Fruit fly (Drosophila melanogaster) whole organism, embryonic: ENCODE data around the gene Nup37.

Experiments
- ATbp ChIP-seq: fragments of 200-800 bp; sonication (Bioruptor generic); optimal IDR thresholded peaks from 2 replicates; lab custom pipeline; 2017; ENCODE audit warnings: missing biosample characterization, mild to moderate bottlenecking, missing genetic modification characterization, missing genetic modification reagents
- BtbVII ChIP-seq: fragments of 200-800 bp; sonication (Bioruptor generic); optimal IDR thresholded peaks from 3 replicates; lab custom pipeline; 2017; ENCODE audit warnings: missing biosample characterization, mild to moderate bottlenecking, missing genetic modification characterization
- CG10147 ChIP-seq: fragments of 200-800 bp; sonication (Bioruptor generic); optimal IDR thresholded peaks from 2 replicates; lab custom pipeline; 2019; ENCODE audit warnings: missing biosample characterization, mild to moderate bottlenecking, missing genetic modification characterization, moderate library complexity
- CG14050 ChIP-seq: fragments of 200-800 bp; sonication (Bioruptor generic); IDR thresholded peaks from 3 replicates; pipeline ENCODE4 v1.3.6; 2022; ENCODE audit warnings: missing biosample characterization, missing genetic modification characterization
- CG15073 ChIP-seq: fragments of 200-800 bp; sonication (Bioruptor generic); optimal IDR thresholded peaks from 2 replicates; lab custom pipeline; 2016; ENCODE audit warnings: missing biosample characterization, missing genetic modification characterization
- CG1529 ChIP-seq: fragments of 200-800 bp; sonication (Bioruptor generic); optimal IDR thresholded peaks from 3 replicates; lab custom pipeline; 2018; ENCODE audit warnings: missing biosample characterization, missing genetic modification characterization
- CG1647 ChIP-seq: fragments of 200-800 bp; sonication (Bioruptor generic); optimal IDR thresholded peaks from 3 replicates; lab custom pipeline; 2016; ENCODE audit warnings: missing biosample characterization, missing genetic modification characterization
- CG1792 ChIP-seq: fragments of 200-800 bp; sonication (Bioruptor generic); optimal IDR thresholded peaks from 2 replicates; lab custom pipeline; 2016; ENCODE audit warnings: missing biosample characterization, missing genetic modification characterization
- CG31365 ChIP-seq: fragments of 200-800 bp; sonication (Bioruptor generic); optimal IDR thresholded peaks from 2 replicates; lab custom pipeline; 2018; ENCODE audit warnings: missing biosample characterization, mild to moderate bottlenecking, missing genetic modification characterization
- CG34376 ChIP-seq: fragments of 200-800 bp; sonication (Bioruptor generic); optimal IDR thresholded peaks from 2 replicates; lab custom pipeline; 2018; ENCODE audit warnings: missing biosample characterization, mild to moderate bottlenecking, missing genetic modification characterization
- CG5245 ChIP-seq: fragments of 200-800 bp; sonication (Bioruptor generic); optimal IDR thresholded peaks from 3 replicates; lab custom pipeline; 2016; ENCODE audit warnings: missing biosample characterization, missing genetic modification characterization
- CG7987 ChIP-seq: fragments of 200-800 bp; sonication (Bioruptor generic); optimal IDR thresholded peaks from 2 replicates; lab custom pipeline; 2018; ENCODE audit warnings: missing biosample characterization, mild to moderate bottlenecking, missing genetic modification characterization, moderate library complexity
- CG9215 ChIP-seq: fragments of 200-800 bp; sonication (Bioruptor generic); IDR thresholded peaks from 2 replicates; pipeline ENCODE4 v1.3.6; 2022; ENCODE audit warnings: missing biosample characterization, missing genetic modification characterization
- CG9797 ChIP-seq: fragments of 200-800 bp; sonication (Bioruptor generic); optimal IDR thresholded peaks from 3 replicates; lab custom pipeline; 2018; ENCODE audit warnings: missing biosample characterization, mild to moderate bottlenecking, missing genetic modification characterization
- CTCF ChIP-seq: fragments of 200-800 bp; sonication (Bioruptor generic); optimal IDR thresholded peaks from 2 replicates; lab custom pipeline; 2017; ENCODE audit warnings: missing biosample characterization, mild to moderate bottlenecking, missing genetic modification characterization, moderate library complexity
- D19A ChIP-seq: fragments of 200-800 bp; optimal IDR thresholded peaks from 3 replicates; lab custom pipeline; 2019; ENCODE audit warnings: missing biosample characterization, mild to moderate bottlenecking, missing genetic modification characterization, moderate library complexity
- D19B ChIP-seq: fragments of 200-800 bp; sonication (Bioruptor generic); optimal IDR thresholded peaks from 2 replicates; lab custom pipeline; 2017; ENCODE audit warnings: missing biosample characterization, mild to moderate bottlenecking, missing genetic modification characterization
- Dip3 ChIP-seq: fragments of 200-800 bp; sonication (Bioruptor generic); optimal IDR thresholded peaks from 3 replicates; lab custom pipeline; 2016; ENCODE audit warnings: missing biosample characterization, missing genetic modification characterization
- Ets65A ChIP-seq: fragments of 200-800 bp; sonication (Bioruptor generic); peaks from one replicate; lab custom pipeline; 2016; ENCODE audit warnings: missing biosample characterization, missing genetic modification characterization
- GATAe ChIP-seq: fragments of 200-800 bp; sonication (Bioruptor generic); conservative IDR thresholded peaks from 2 replicates; pipeline ENCODE4 v1.3.6; 2022; ENCODE audit warnings: missing biosample characterization, missing genetic modification characterization
- H15 ChIP-seq: fragments of 200-800 bp; sonication (Bioruptor generic); IDR thresholded peaks from 3 replicates; pipeline ENCODE4 v1.3.6; 2022; ENCODE audit warnings: missing biosample characterization, missing genetic modification characterization
- Hey ChIP-seq: fragments of 200-800 bp; sonication (Bioruptor generic); optimal IDR thresholded peaks from 3 replicates; lab custom pipeline; 2018; ENCODE audit warnings: missing biosample characterization, mild to moderate bottlenecking, missing genetic modification characterization
- Mad ChIP-seq: fragments of 200-800 bp; sonication (Bioruptor generic); optimal IDR thresholded peaks from 2 replicates; lab custom pipeline; 2016; ENCODE audit warnings: missing biosample characterization, missing genetic modification characterization
- Med ChIP-seq: fragments of 200-800 bp; sonication (Bioruptor generic); peaks from one replicate; lab custom pipeline; 2016; ENCODE audit warnings: missing biosample characterization, missing genetic modification characterization, mild to moderate bottlenecking, inconsistent platforms, moderate library complexity
- NFAT ChIP-seq: fragments of 200-800 bp; sonication (Bioruptor generic); IDR thresholded peaks from 2 replicates; pipeline ENCODE4 v1.3.6; 2022; ENCODE audit warnings: missing biosample characterization, missing genetic modification characterization
- Nf-YB ChIP-seq: fragments of 200-800 bp; sonication (Bioruptor generic); optimal IDR thresholded peaks from 3 replicates; lab custom pipeline; 2019; ENCODE audit warnings: missing biosample characterization, mild to moderate bottlenecking, missing genetic modification characterization, moderate library complexity
- Nf-YC ChIP-seq: fragments of 200-800 bp; optimal IDR thresholded peaks from 3 replicates; lab custom pipeline; 2019; ENCODE audit warnings: missing biosample characterization, mild to moderate bottlenecking, missing genetic modification characterization, moderate library complexity
- Poxn ChIP-seq: fragments of 200-800 bp; sonication (Bioruptor generic); IDR thresholded peaks from 2 replicates; pipeline ENCODE4 v1.3.6; 2022; ENCODE audit warnings: missing biosample characterization, missing genetic modification characterization
- Sin3A ChIP-seq: fragments of >200 bp; optimal IDR thresholded peaks from 2 replicates; lab custom pipeline; 2018
- ac ChIP-seq: fragments of 200-800 bp; sonication (Bioruptor generic); optimal IDR thresholded peaks from 3 replicates; lab custom pipeline; 2017; ENCODE audit warnings: missing biosample characterization, mild to moderate bottlenecking, missing genetic modification characterization
- chm ChIP-seq: fragments of 200-800 bp; sonication (Bioruptor generic); IDR thresholded peaks from 2 replicates; pipeline ENCODE4 v1.3.6; 2022; ENCODE audit warnings: missing biosample characterization, missing genetic modification characterization
- dmrt99B ChIP-seq: fragments of 200-800 bp; sonication (Bioruptor generic); optimal IDR thresholded peaks from 2 replicates; lab custom pipeline; 2018; ENCODE audit warnings: missing biosample characterization, mild to moderate bottlenecking, missing genetic modification characterization, moderate library complexity
- exex ChIP-seq: fragments of 200-800 bp; sonication (Bioruptor generic); optimal IDR thresholded peaks from 4 replicates; lab custom pipeline; 2018; ENCODE audit warnings: missing biosample characterization, mild to moderate bottlenecking, missing genetic modification characterization, moderate library complexity
- grn ChIP-seq: fragments of 200-800 bp; sonication (Bioruptor generic); optimal IDR thresholded peaks from 3 replicates; lab custom pipeline; 2017; ENCODE audit warnings: missing biosample characterization, missing genetic modification characterization
- jigr1 ChIP-seq: fragments of 200-800 bp; sonication (Bioruptor generic); IDR thresholded peaks from 3 replicates; pipeline ENCODE4 v1.3.6; 2022; ENCODE audit warnings: missing biosample characterization, missing genetic modification characterization
- ken ChIP-seq: fragments of 200-800 bp; sonication (Bioruptor generic); IDR thresholded peaks from 3 replicates; pipeline ENCODE4 v1.3.6; 2022; ENCODE audit warnings: missing biosample characterization, missing genetic modification characterization
- lbe ChIP-seq: fragments of 200-800 bp; sonication (Bioruptor generic); optimal IDR thresholded peaks from 2 replicates; lab custom pipeline; 2016; ENCODE audit warnings: missing biosample characterization, mild to moderate bottlenecking, missing genetic modification characterization
- mirr ChIP-seq: fragments of 200-800 bp; sonication (Bioruptor generic); optimal IDR thresholded peaks from 3 replicates; lab custom pipeline; 2018; ENCODE audit warnings: missing biosample characterization, mild to moderate bottlenecking, missing genetic modification characterization
- phol ChIP-seq: fragments of 200-800 bp; sonication (Bioruptor generic); optimal IDR thresholded peaks from 3 replicates; lab custom pipeline; 2018; ENCODE audit warnings: missing biosample characterization, mild to moderate bottlenecking, missing genetic modification characterization, moderate library complexity
- rib ChIP-seq: fragments of 200-800 bp; sonication (Bioruptor generic); IDR thresholded peaks from 2 replicates; pipeline ENCODE4 v1.3.6; 2022; ENCODE audit warnings: missing biosample characterization, missing genetic modification characterization
- sens ChIP-seq: fragments of 200-800 bp; sonication (Bioruptor generic); peaks from one replicate; lab custom pipeline; 2016; ENCODE audit warnings: missing biosample characterization, missing genetic modification characterization
- shn ChIP-seq: fragments of 200-800 bp; sonication (Bioruptor generic); optimal IDR thresholded peaks from 3 replicates; lab custom pipeline; 2016; ENCODE audit warnings: missing biosample characterization, missing genetic modification characterization
- slp2 ChIP-seq: fragments of 200-800 bp; sonication (Bioruptor generic); optimal IDR thresholded peaks from 2 replicates; lab custom pipeline; 2016; ENCODE audit warnings: missing biosample characterization, missing genetic modification characterization
- sna ChIP-seq: fragments of 200-800 bp; sonication (Bioruptor generic); IDR thresholded peaks from 2 replicates; pipeline ENCODE4 v1.3.6; 2022; ENCODE audit warnings: missing biosample characterization, missing genetic modification characterization; ENCODE audit not compliant: partially characterized antibody
- tap ChIP-seq: fragments of 200-800 bp; optimal IDR thresholded peaks from 3 replicates; lab custom pipeline; 2019; ENCODE audit warnings: missing biosample characterization, mild to moderate bottlenecking, missing genetic modification characterization, moderate library complexity
- tio ChIP-seq: fragments of 200-800 bp; sonication (Bioruptor generic); optimal IDR thresholded peaks from 2 replicates; lab custom pipeline; 2017; ENCODE audit warnings: missing biosample characterization, missing genetic modification characterization, inconsistent platforms
- tna ChIP-seq: fragments of 200-800 bp; sonication (Bioruptor generic); IDR thresholded peaks from 2 replicates; pipeline ENCODE4 v1.3.6; 2022; ENCODE audit warnings: missing biosample characterization, missing genetic modification characterization; ENCODE audit not compliant: partially characterized antibody
- wor ChIP-seq: fragments of 200-800 bp; sonication (Bioruptor generic); IDR thresholded peaks from 2 replicates; pipeline ENCODE4 v1.3.6; 2022; ENCODE audit warnings: missing biosample characterization, missing genetic modification characterization

Gene Nup37

dm6 chr3R:25258628-25259240 lies 11.3 kb downstream of the Nup37 start, which contains the start of gene CG11857 (continued):
- peak; percentile 66 for TF ChIP-seq CG9797 (GFP tag; lab: Kevin White, UChicago)
- peak; percentile 100 for TF ChIP-seq Ets65A (GFP tag; lab: Kevin White, UChicago)
- TF ChIP-seq shn (GFP tag; lab: Kevin White, UChicago): peak; percentile 97
- TF ChIP-seq H15 (GFP tag; lab: Robert Waterston, UW): peak; percentile 99
- TF ChIP-seq jigr1 (GFP tag; lab: Robert Waterston, UW): peak; percentile 99
- TF ChIP-seq D19B (GFP tag; lab: Kevin White, UChicago): peak; percentile 90

dm6 chr3R:25260670-25261069 lies 13.2 kb downstream of the Nup37 start:
- TF ChIP-seq CG15073 (GFP tag; lab: Kevin White, UChicago): no peak
- peak; percentile 47 for TF ChIP-seq CG34376 (GFP tag; lab: Kevin White, UChicago)
- TF ChIP-seq D19A (tag; lab: Kevin White, UChicago): peak; percentile 52
- TF ChIP-seq mirr (GFP tag; lab: Kevin White, UChicago): peak; percentile 93
- peak; percentile 48 for TF ChIP-seq sens (GFP tag; lab: Kevin White, UChicago)
- TF ChIP-seq lbe: peak; percentile 21
- TF ChIP-seq GATAe (GFP tag; lab: Robert Waterston, UW): peak; percentile 53; the same call in 1 of the 2 replicates
- no peak for TF ChIP-seq Sin3A (lab: Kevin White, UChicago)
- peak; percentile 53 for TF ChIP-seq grn (GFP tag; lab: Kevin White, UChicago)
- TF ChIP-seq CTCF (GFP tag; lab: Kevin White, UChicago): no peak
- TF ChIP-seq exex (tag; lab: Kevin White, UChicago): peak; percentile 97

- no peak for TF ChIP-seq ac (GFP tag; lab: Kevin White, UChicago)
- no peak for TF ChIP-seq dmrt99B (tag; lab: Kevin White, UChicago)
- TF ChIP-seq CG1529 (GFP tag; lab: Kevin White, UChicago): no peak
- TF ChIP-seq CG9215 (GFP tag; lab: Robert Waterston, UW): peak; percentile 59
- peak; percentile 63 for TF ChIP-seq CG10147 (GFP tag; lab: Kevin White, UChicago)
- no peak for TF ChIP-seq slp2 (GFP tag; lab: Kevin White, UChicago)
- peak; percentile 50 for TF ChIP-seq Dip3 (GFP tag; lab: Kevin White, UChicago)
- peak; percentile 39; the same call in 1 of the 2 replicates for TF ChIP-seq NFAT (GFP tag; lab: Robert Waterston, UW)
- TF ChIP-seq tna: no peak
- no peak for TF ChIP-seq Poxn (GFP tag; lab: Robert Waterston, UW)
- TF ChIP-seq tap (tag; lab: Kevin White, UChicago): no peak
- peak; percentile 60 for TF ChIP-seq Nf-YC (tag; lab: Kevin White, UChicago)
- TF ChIP-seq CG14050: peak; percentile 52
- TF ChIP-seq chm (GFP tag; lab: Robert Waterston, UW): 0 out of 2 replicates have a peak, but pooled peaks have one; percentile 5
- TF ChIP-seq rib (GFP tag; lab: Robert Waterston, UW): peak; percentile 38; the same call in 1 of the 2 replicates
- peak; percentile 70; the same call in 2 of the 3 replicates for TF ChIP-seq ken (GFP tag; lab: Robert Waterston, UW)
- peak; percentile 19 for TF ChIP-seq CG1647 (GFP tag; lab: Kevin White, UChicago)
- peak; percentile 95 for TF ChIP-seq Med
- TF ChIP-seq BtbVII (GFP tag; lab: Kevin White, UChicago): no peak
- TF ChIP-seq CG31365: no peak
- peak; percentile 73 for TF ChIP-seq grn (GFP tag; lab: Kevin White, UChicago)
- TF ChIP-seq tio: no peak
- TF ChIP-seq phol (tag; lab: Kevin White, UChicago): peak; percentile 75
- TF ChIP-seq CG7987: peak; percentile 48
- TF ChIP-seq Mad (GFP tag; lab: Kevin White, UChicago): peak; percentile 61
- no peak for TF ChIP-seq ATbp (GFP tag; lab: Kevin White, UChicago)
- TF ChIP-seq wor (GFP tag; lab: Robert Waterston, UW): peak; percentile 46; the same call in 1 of the 2 replicates
- peak; percentile 24 for TF ChIP-seq CG5245 (GFP tag; lab: Kevin White, UChicago)
- no peak for TF ChIP-seq Hey (tag; lab: Kevin White, UChicago)
- TF ChIP-seq Nf-YB (GFP tag; lab: Kevin White, UChicago): peak; percentile 5
- TF ChIP-seq sna (GFP tag; lab: Robert Waterston, UW): no peak
- TF ChIP-seq CG1792 (GFP tag; lab: Kevin White, UChicago): peak; percentile 40
These were observed 14.9 kb downstream of the Nup37 start, which contains the start of the genes Kdsr and CG11858 for dm6 chr3R:25262322-25262761. Gene Kdsr (minus strand): TSS chr3R:25262498. Gene CG11858 (plus strand): TSS chr3R:25262741.
